Worm (Caenorhabditis elegans) whole organism, L1 larva: Measurements from ENCODE around the gene F19F10.11.

Source experiments
- C16A3.4 ChIP-seq: fragments of 150-350 bp; optimal IDR thresholded peaks from 2 replicates; lab custom pipeline; 2014; ENCODE audit warnings: missing biosample characterization, missing genetic modification characterization
- C34B4.2 ChIP-seq: sonication (generic microtip); optimal IDR thresholded peaks from 2 replicates; lab custom pipeline; 2017; ENCODE audit warnings: mild to moderate bottlenecking, missing genetic modification characterization, missing compliant biosample characterization
- aly-2 ChIP-seq: fragments of 150-350 bp; optimal IDR thresholded peaks from 2 replicates; lab custom pipeline; 2014; ENCODE audit warnings: missing biosample characterization, missing genetic modification characterization
- ceh-63 ChIP-seq: fragments of 200-800 bp; sonication (Bioruptor generic); optimal IDR thresholded peaks from 2 replicates; lab custom pipeline; 2018; ENCODE audit warnings: mild to moderate bottlenecking, missing genetic modification characterization, missing compliant biosample characterization
- ceh-8 ChIP-seq: fragments of 200-800 bp; sonication (Bioruptor generic); optimal IDR thresholded peaks from 2 replicates; lab custom pipeline; 2018; ENCODE audit warnings: mild to moderate bottlenecking, missing genetic modification characterization, moderate library complexity, missing compliant biosample characterization
- ceh-88 ChIP-seq: fragments of 200-800 bp; sonication (Bioruptor generic); IDR thresholded peaks from 2 replicates; pipeline ENCODE4 v1.3.6; 2022; ENCODE audit warnings: missing genetic modification characterization, missing compliant biosample characterization
- ceh-90 ChIP-seq: sonication (generic microtip); optimal IDR thresholded peaks from 2 replicates; lab custom pipeline; 2016; ENCODE audit warnings: missing genetic modification characterization, missing compliant biosample characterization
- dpl-1 ChIP-seq, 3 experiments: fragments of 150-350 bp in 2 of 3; sonication (generic microtip) in 1 of 3; optimal IDR thresholded peaks; 2 replicates each; lab custom pipeline; 2014 to 2017; ENCODE audit warnings: missing biosample characterization in 3 of 3, missing genetic modification characterization in 3 of 3, missing genetic modification reagents in 3 of 3
- dsc-1 ChIP-seq: sonication (generic microtip); optimal IDR thresholded peaks from 2 replicates; lab custom pipeline; 2016; ENCODE audit warnings: mild to moderate bottlenecking, missing genetic modification characterization, missing compliant biosample characterization
- egl-27 ChIP-seq, 2 experiments: fragments of 150-350 bp in 1 of 2; sonication (generic microtip); optimal IDR thresholded peaks; 3 replicates each; lab custom pipeline; 2017 to 2018; ENCODE audit warnings: missing biosample characterization in 2 of 2, missing genetic modification characterization in 2 of 2, missing genetic modification reagents in 2 of 2
- elt-2 ChIP-seq: sonication (generic microtip); optimal IDR thresholded peaks from 2 replicates; lab custom pipeline; 2016; ENCODE audit warnings: missing genetic modification characterization, mild to moderate bottlenecking, inconsistent platforms, missing compliant biosample characterization, missing genetic modification reagents
- fkh-10 ChIP-seq: sonication (generic microtip); optimal IDR thresholded peaks from 2 replicates; lab custom pipeline; 2017; ENCODE audit warnings: missing biosample characterization, missing genetic modification reagents, missing genetic modification characterization
- fkh-4 ChIP-seq: sonication (generic microtip); optimal IDR thresholded peaks from 2 replicates; lab custom pipeline; 2016; ENCODE audit warnings: missing compliant biosample characterization, missing genetic modification characterization, borderline replicate concordance
- hlh-4 ChIP-seq: sonication (generic microtip); optimal IDR thresholded peaks from 2 replicates; lab custom pipeline; 2016; ENCODE audit warnings: mild to moderate bottlenecking, missing genetic modification characterization, missing compliant biosample characterization
- irx-1 ChIP-seq: sonication (generic microtip); optimal IDR thresholded peaks from 2 replicates; lab custom pipeline; 2016; ENCODE audit warnings: missing genetic modification characterization, missing compliant biosample characterization
- isw-1 ChIP-seq: fragments of 200-800 bp; sonication (Bioruptor generic); IDR thresholded peaks from 2 replicates; pipeline ENCODE4 v1.3.6; 2022; ENCODE audit warnings: missing genetic modification characterization, missing compliant biosample characterization
- jun-1 ChIP-seq: fragments of 150-350 bp; optimal IDR thresholded peaks from 2 replicates; lab custom pipeline; 2014; ENCODE audit warnings: missing biosample characterization, missing genetic modification reagents, missing genetic modification characterization
- lin-14 ChIP-seq: fragments of 200-800 bp; sonication (Bioruptor generic); optimal IDR thresholded peaks from 2 replicates; lab custom pipeline; 2018; ENCODE audit warnings: mild to moderate bottlenecking, missing genetic modification characterization, moderate library complexity, missing compliant biosample characterization
- lir-3 ChIP-seq: sonication (generic microtip); optimal IDR thresholded peaks from 2 replicates; lab custom pipeline; 2016; ENCODE audit warnings: mild to moderate bottlenecking, missing genetic modification characterization, moderate library complexity, missing compliant biosample characterization; ENCODE audit not compliant: poor library complexity
- lsy-2 ChIP-seq, 2 experiments: fragments of 150-350 bp; optimal IDR thresholded peaks; 2 replicates each; lab custom pipeline; 2014; ENCODE audit warnings: missing biosample characterization in 2 of 2, missing genetic modification characterization in 2 of 2
- mdl-1 ChIP-seq, 2 experiments: fragments of 150-350 bp; optimal IDR thresholded peaks; 2 replicates each; lab custom pipeline; 2014 to 2017; ENCODE audit warnings: missing biosample characterization in 2 of 2, missing genetic modification characterization in 2 of 2, inconsistent platforms in 1 of 2
- nhr-11 ChIP-seq: fragments of 150-350 bp; optimal IDR thresholded peaks from 2 replicates; lab custom pipeline; 2014; ENCODE audit warnings: missing biosample characterization, missing genetic modification characterization
- nhr-20 ChIP-seq: sonication (generic microtip); optimal IDR thresholded peaks from 2 replicates; lab custom pipeline; 2016; ENCODE audit warnings: mild to moderate bottlenecking, missing genetic modification characterization, missing compliant biosample characterization
- nhr-28 ChIP-seq: fragments of 150-350 bp; optimal IDR thresholded peaks from 2 replicates; lab custom pipeline; 2014; ENCODE audit warnings: missing biosample characterization, missing genetic modification characterization
- nhr-47 ChIP-seq: sonication (generic microtip); optimal IDR thresholded peaks from 2 replicates; lab custom pipeline; 2016; ENCODE audit warnings: mild to moderate bottlenecking, missing genetic modification characterization, moderate library complexity, missing compliant biosample characterization
- pag-3 ChIP-seq: sonication (generic microtip); optimal IDR thresholded peaks from 2 replicates; lab custom pipeline; 2017; ENCODE audit warnings: missing genetic modification characterization, mild to moderate bottlenecking, missing compliant biosample characterization, antibody characterized with exemption, borderline replicate concordance; ENCODE audit not compliant: insufficient read depth
- snpc-4 ChIP-seq: fragments of 150-350 bp; optimal IDR thresholded peaks from 2 replicates; lab custom pipeline; 2014; ENCODE audit warnings: missing biosample characterization, missing genetic modification characterization
- swsn-7 ChIP-seq: sonication (generic microtip); optimal IDR thresholded peaks from 2 replicates; lab custom pipeline; 2016; ENCODE audit warnings: missing genetic modification characterization, missing compliant biosample characterization
- unc-130 ChIP-seq: fragments of 150-350 bp; optimal IDR thresholded peaks from 2 replicates; lab custom pipeline; 2017; ENCODE audit warnings: missing biosample characterization, missing genetic modification characterization, inconsistent platforms
- unc-30 ChIP-seq: sonication (generic microtip); optimal IDR thresholded peaks from 2 replicates; lab custom pipeline; 2017; ENCODE audit warnings: missing biosample characterization, missing genetic modification characterization
- unc-98 ChIP-seq: fragments of 200-800 bp; sonication (Bioruptor generic); IDR thresholded peaks from 2 replicates; pipeline ENCODE4 v1.3.6; 2022; ENCODE audit warnings: missing genetic modification characterization, missing compliant biosample characterization
- xbp-1 ChIP-seq: sonication (generic microtip); optimal IDR thresholded peaks from 2 replicates; lab custom pipeline; 2016; ENCODE audit warnings: missing genetic modification characterization, missing compliant biosample characterization
- zag-1 ChIP-seq: fragments of 150-350 bp; optimal IDR thresholded peaks from 2 replicates; lab custom pipeline; 2014; ENCODE audit warnings: missing biosample characterization, missing genetic modification characterization
- zip-4 ChIP-seq: fragments of 200-800 bp; sonication (Bioruptor generic); optimal IDR thresholded peaks from 2 replicates; lab custom pipeline; 2018; ENCODE audit warnings: mild to moderate bottlenecking, missing genetic modification characterization, moderate library complexity, missing compliant biosample characterization

F19F10.11 gene

DNA sequence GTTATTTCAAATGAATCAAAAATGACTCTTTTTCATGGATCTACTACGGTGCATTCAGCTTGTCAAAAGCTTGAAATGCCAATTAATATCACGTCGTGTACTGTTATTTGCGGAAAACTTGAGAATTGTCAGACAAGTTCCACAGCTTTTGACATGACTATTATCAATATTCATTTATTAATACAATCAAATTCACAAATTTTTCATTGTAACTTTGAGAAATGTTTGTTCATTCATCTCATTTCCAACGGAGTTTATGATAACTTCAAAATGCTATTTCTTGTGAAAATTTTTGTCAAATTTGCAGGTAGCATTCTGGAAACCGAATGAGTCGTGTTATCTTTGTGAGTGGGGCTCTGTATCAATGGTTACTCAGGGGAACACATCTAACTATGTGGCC lies 30.6 kb upstream of the F19F10.11 start, which contains the start of gene C50E3.15:
C50E3.15 (plus strand) TSS at position 301 of the 400 bp plus-strand sequence.
- TF ChIP-seq lin-14 (GFP tag; lab: Kevin White, UChicago), result no peak
- no peak for TF ChIP-seq jun-1 (tag; lab: Kevin White, UChicago)
- no peak for TF ChIP-seq nhr-11 (tag; lab: Kevin White, UChicago)
- TF ChIP-seq dpl-1 (GFP tag; optimal IDR thresholded peaks at IDR 0.05; lab: Kevin White, UChicago), result no peak
- no peak for TF ChIP-seq nhr-47 (tag; lab: Kevin White, UChicago)

DNA sequence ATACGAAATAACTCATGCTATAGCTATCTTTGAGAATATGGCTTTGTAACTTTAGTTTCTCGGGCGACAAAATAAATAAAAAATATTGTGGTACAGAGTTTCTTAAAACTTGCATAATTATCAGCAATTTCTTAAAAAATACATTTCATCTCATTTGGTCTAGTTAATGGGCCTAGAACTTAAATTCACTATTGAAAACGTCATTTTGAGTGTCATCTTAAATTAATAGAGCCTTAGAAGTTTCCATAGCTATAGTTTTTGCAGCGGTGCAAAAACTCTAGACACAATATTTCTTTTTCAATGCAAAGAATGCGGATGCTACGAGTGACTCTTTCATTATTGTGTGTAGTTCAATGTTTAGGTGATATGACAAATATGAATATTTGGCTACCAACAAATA lies 24.5 kb upstream of the F19F10.11 start, which contains the start of gene clec-215:
clec-215 (plus strand) TSS at position 301 of the 400 bp plus-strand sequence.
- TF ChIP-seq fkh-4 (tag; lab: Kevin White, UChicago) (no peak), xbp-1 (no peak), dpl-1 (GFP tag; optimal IDR thresholded peaks at IDR 0.05; lab: Kevin White, UChicago) (no peak), lsy-2 (tag; optimal IDR thresholded peaks at IDR 0.05; lab: Kevin White, UChicago) (no peak), mdl-1 (tag; optimal IDR thresholded peaks at IDR 0.05; lab: Kevin White, UChicago) (no peak), ceh-88 (GFP tag; lab: Robert Waterston, UW) (no peak), C16A3.4 (no peak), unc-98 (GFP tag; lab: Robert Waterston, UW) (no peak), ceh-8 (GFP tag; lab: Kevin White, UChicago) (no peak), hlh-4 (tag; lab: Kevin White, UChicago) (no peak), C34B4.2 (tag; lab: Kevin White, UChicago) (no peak), lir-3 (tag; lab: Kevin White, UChicago) (no peak), jun-1 (tag; lab: Kevin White, UChicago) (no peak), unc-130 (tag; lab: Kevin White, UChicago) (no peak), fkh-10 (GFP tag; lab: Kevin White, UChicago) (no peak), nhr-20 (tag; lab: Kevin White, UChicago) (no peak), swsn-7 (tag; lab: Kevin White, UChicago) (no peak)

DNA sequence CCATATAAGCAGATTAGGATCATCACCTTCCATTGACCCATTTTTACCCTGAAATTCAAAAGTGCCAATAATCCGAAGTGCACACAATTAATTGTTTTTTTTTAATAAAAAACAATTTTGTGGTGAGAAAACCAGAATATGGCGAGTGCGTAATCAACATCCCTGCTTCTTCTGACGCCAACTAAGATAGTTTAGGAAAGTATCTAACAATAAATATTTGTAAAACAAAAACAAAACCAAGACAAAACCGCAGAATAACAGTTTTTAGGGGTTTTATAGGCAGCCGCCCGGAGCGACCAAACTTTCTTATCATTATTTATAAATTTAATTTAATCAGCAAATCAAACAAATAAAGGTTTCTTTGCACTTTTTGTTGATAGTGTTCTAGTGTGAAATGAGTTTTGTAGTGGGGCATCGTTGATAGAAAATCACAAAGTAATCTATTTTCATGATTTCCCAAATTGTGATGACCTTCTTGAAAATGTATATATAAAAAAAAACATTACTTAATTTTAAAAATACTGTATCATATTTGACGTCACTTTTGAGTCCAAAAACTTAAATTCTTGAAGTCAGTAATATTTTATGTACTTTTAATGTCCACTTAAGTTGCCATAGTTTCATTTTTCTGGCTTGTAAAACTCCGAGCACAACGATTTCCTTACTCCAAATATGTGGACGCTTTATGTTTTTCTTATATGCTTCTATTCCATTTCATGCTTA lies 22.4 kb upstream of the F19F10.11 start, which contains the start of the genes folt-3 and clec-214:
folt-3 (minus strand) TSS at position 51 of the 723 bp plus-strand sequence.
clec-214 (plus strand) TSS at position 673 of the 723 bp plus-strand sequence.
- TF ChIP-seq unc-30 (tag; lab: Kevin White, UChicago) (no peak), elt-2 (tag; lab: Kevin White, UChicago) (peak; percentile 32), unc-130 (tag; lab: Kevin White, UChicago) (no peak)

DNA sequence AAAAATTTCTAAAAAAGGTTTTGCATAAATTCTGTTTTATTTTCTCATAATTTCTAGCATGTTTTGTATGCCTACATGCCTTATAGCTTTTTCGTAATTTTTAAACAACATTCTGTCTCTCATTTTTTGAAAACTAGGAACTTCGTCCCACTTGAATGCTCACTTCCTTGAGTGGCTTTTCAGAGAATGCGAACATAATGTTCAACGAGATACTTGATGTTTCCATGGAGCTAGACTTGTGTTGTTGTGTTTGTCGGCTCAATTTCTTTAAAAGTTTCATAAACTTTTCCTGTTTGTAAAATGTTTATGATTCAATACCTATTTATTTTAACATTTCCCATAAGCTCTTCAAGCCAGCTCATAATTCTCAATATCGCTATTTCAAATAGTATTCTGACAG lies 17.4 kb upstream of the F19F10.11 start, which contains the start of gene clec-213:
clec-213 (plus strand) TSS at position 301 of the 400 bp plus-strand sequence.
- TF ChIP-seq isw-1 (GFP tag; lab: Robert Waterston, UW) (no peak), snpc-4 (tag; lab: Kevin White, UChicago) (no peak), mdl-1 (tag; optimal IDR thresholded peaks at IDR 0.05; lab: Kevin White, UChicago) (no peak), zag-1 (no peak), lin-14 (GFP tag; lab: Kevin White, UChicago) (no peak), ceh-63 (GFP tag; lab: Kevin White, UChicago) (no peak), egl-27 (tag; optimal IDR thresholded peaks at IDR 0.05; lab: Kevin White, UChicago) (no peak), irx-1 (no peak), dsc-1 (tag; lab: Kevin White, UChicago) (no peak), zip-4 (GFP tag; lab: Kevin White, UChicago) (no peak), lsy-2 (tag; optimal IDR thresholded peaks at IDR 0.05; lab: Kevin White, UChicago) (no peak), jun-1 (tag; lab: Kevin White, UChicago) (no peak), nhr-28 (tag; lab: Kevin White, UChicago) (no peak), fkh-4 (tag; lab: Kevin White, UChicago) (no peak), pag-3 (tag; lab: Kevin White, UChicago) (no peak), aly-2 (tag; lab: Kevin White, UChicago) (no peak), ceh-90 (no peak)
- TF ChIP-seq, all 84 proteins: peak for 0
